Fruit fly (Drosophila melanogaster) whole organism, embryonic: Measurements from ENCODE around the gene RpS28b.

ENCODE experiments used
- B-H2 ChIP-seq: fragments of 200-800 bp; sonication (Bioruptor generic); optimal IDR thresholded peaks from 2 replicates; lab custom pipeline; 2018; ENCODE audit warnings: missing biosample characterization, mild to moderate bottlenecking, missing genetic modification characterization
- CG11093 ChIP-seq: fragments of 200-800 bp; sonication (Bioruptor generic); IDR thresholded peaks from 3 replicates; pipeline ENCODE4 v1.3.6; 2022; ENCODE audit warnings: missing biosample characterization, missing genetic modification characterization
- CG11456 ChIP-seq: fragments of 200-800 bp; sonication (Bioruptor generic); IDR thresholded peaks from 3 replicates; pipeline ENCODE4 v1.3.6; 2022; ENCODE audit warnings: missing biosample characterization, missing genetic modification characterization
- CG14710 ChIP-seq: fragments of 200-800 bp; sonication (Bioruptor generic); optimal IDR thresholded peaks from 3 replicates; lab custom pipeline; 2019; ENCODE audit warnings: missing biosample characterization, mild to moderate bottlenecking, missing genetic modification characterization, moderate library complexity
- CG16815 ChIP-seq: fragments of 200-800 bp; sonication (Bioruptor generic); optimal IDR thresholded peaks from 3 replicates; lab custom pipeline; 2017; ENCODE audit warnings: missing biosample characterization, mild to moderate bottlenecking, missing genetic modification characterization
- CG18262 ChIP-seq: fragments of 200-800 bp; optimal IDR thresholded peaks from 3 replicates; lab custom pipeline; 2019; ENCODE audit warnings: missing biosample characterization, mild to moderate bottlenecking, missing genetic modification characterization, moderate library complexity
- CG18599 ChIP-seq: fragments of 200-800 bp; sonication (Bioruptor generic); optimal IDR thresholded peaks from 3 replicates; lab custom pipeline; 2017; ENCODE audit warnings: missing biosample characterization, missing genetic modification characterization, mild to moderate bottlenecking, moderate library complexity, missing genetic modification reagents
- CG18619 ChIP-seq: fragments of 200-800 bp; sonication (Bioruptor generic); optimal IDR thresholded peaks from 3 replicates; lab custom pipeline; 2017; ENCODE audit warnings: missing biosample characterization, mild to moderate bottlenecking, missing genetic modification characterization
- CG2116 ChIP-seq: fragments of 200-800 bp; sonication (Bioruptor generic); optimal IDR thresholded peaks from 3 replicates; lab custom pipeline; 2018; ENCODE audit warnings: missing biosample characterization, mild to moderate bottlenecking, missing genetic modification characterization
- CG3163 ChIP-seq: fragments of 200-800 bp; sonication (Bioruptor generic); optimal IDR thresholded peaks from 3 replicates; lab custom pipeline; 2016; ENCODE audit warnings: missing biosample characterization, missing genetic modification characterization
- CG3281 ChIP-seq: fragments of 200-800 bp; sonication (Bioruptor generic); optimal IDR thresholded peaks from 3 replicates; lab custom pipeline; 2017; ENCODE audit warnings: missing biosample characterization, mild to moderate bottlenecking, missing genetic modification characterization
- CG5245 ChIP-seq: fragments of 200-800 bp; sonication (Bioruptor generic); optimal IDR thresholded peaks from 3 replicates; lab custom pipeline; 2016; ENCODE audit warnings: missing biosample characterization, missing genetic modification characterization
- CG6175 ChIP-seq: fragments of 200-800 bp; sonication (Bioruptor generic); IDR thresholded peaks from 3 replicates; pipeline ENCODE4 v1.3.6; 2022; ENCODE audit warnings: missing biosample characterization, missing genetic modification characterization
- CG6813 ChIP-seq: fragments of 200-800 bp; sonication (Bioruptor generic); optimal IDR thresholded peaks from 2 replicates; lab custom pipeline; 2017; ENCODE audit warnings: missing biosample characterization, missing genetic modification characterization, mild to moderate bottlenecking, moderate library complexity, missing genetic modification reagents
- CG7357 ChIP-seq: fragments of 200-800 bp; sonication (Bioruptor generic); IDR thresholded peaks from 3 replicates; pipeline ENCODE4 v1.3.6; 2022; ENCODE audit warnings: missing biosample characterization, missing genetic modification characterization
- CG8359 ChIP-seq: fragments of 200-800 bp; sonication (Bioruptor generic); optimal IDR thresholded peaks from 2 replicates; lab custom pipeline; 2017; ENCODE audit warnings: missing biosample characterization, mild to moderate bottlenecking, missing genetic modification characterization, borderline replicate concordance
- CG9727 ChIP-seq: fragments of 200-800 bp; sonication (Bioruptor generic); optimal IDR thresholded peaks from 3 replicates; lab custom pipeline; 2017; ENCODE audit warnings: missing biosample characterization, mild to moderate bottlenecking, missing genetic modification characterization
- Dbx ChIP-seq: fragments of 200-800 bp; sonication (Bioruptor generic); IDR thresholded peaks from 3 replicates; pipeline ENCODE4 v1.3.6; 2022; ENCODE audit warnings: missing biosample characterization, missing genetic modification characterization
- Dll ChIP-seq: fragments of 200-800 bp; sonication (Bioruptor generic); IDR thresholded peaks from 4 replicates; pipeline ENCODE4 v1.3.6; 2022; ENCODE audit warnings: missing biosample characterization, missing genetic modification characterization; ENCODE audit not compliant: partially characterized antibody
- Dp ChIP-seq: fragments of 200-800 bp; sonication (Bioruptor generic); optimal IDR thresholded peaks from 2 replicates; lab custom pipeline; 2018; ENCODE audit warnings: missing biosample characterization, mild to moderate bottlenecking, missing genetic modification characterization, moderate library complexity
- Eip74EF ChIP-seq, 2 experiments: fragments of 200-800 bp in 1 of 2; fragments of >200 bp in 1 of 2; sonication (Bioruptor generic) in 1 of 2; optimal IDR thresholded peaks; 2 replicates each; lab custom pipeline; 2017 to 2019; ENCODE audit warnings: missing biosample characterization in 2 of 2, missing genetic modification characterization in 2 of 2, mild to moderate bottlenecking in 1 of 2, moderate library complexity in 1 of 2
- HLH3B ChIP-seq: fragments of 200-800 bp; sonication (Bioruptor generic); IDR thresholded peaks from 2 replicates; pipeline ENCODE4 v1.3.6; 2022; ENCODE audit warnings: missing biosample characterization, missing genetic modification characterization
- PHDP ChIP-seq: fragments of 200-800 bp; sonication (Bioruptor generic); optimal IDR thresholded peaks from 3 replicates; lab custom pipeline; 2018; ENCODE audit warnings: missing biosample characterization, mild to moderate bottlenecking, missing genetic modification characterization, moderate library complexity
- Six4 ChIP-seq: fragments of 200-800 bp; sonication (Bioruptor generic); optimal IDR thresholded peaks from 2 replicates; lab custom pipeline; 2016; ENCODE audit warnings: missing biosample characterization, missing genetic modification characterization
- Usf ChIP-seq: fragments of 200-800 bp; sonication (Bioruptor generic); optimal IDR thresholded peaks from 2 replicates; lab custom pipeline; 2017; ENCODE audit warnings: missing genotype, missing biosample characterization, missing genetic modification characterization
- Xbp1 ChIP-seq: fragments of 200-800 bp; sonication (Bioruptor generic); optimal IDR thresholded peaks from 3 replicates; lab custom pipeline; 2016; ENCODE audit warnings: missing biosample characterization, mild to moderate bottlenecking, missing genetic modification characterization
- ash1 ChIP-seq: fragments of 200-800 bp; sonication (Bioruptor generic); optimal IDR thresholded peaks from 2 replicates; lab custom pipeline; 2018; ENCODE audit warnings: missing biosample characterization, mild to moderate bottlenecking, missing genetic modification characterization
- ato ChIP-seq: fragments of 200-800 bp; sonication (Bioruptor generic); IDR thresholded peaks from 2 replicates; pipeline ENCODE4 v1.3.6; 2022; ENCODE audit warnings: missing biosample characterization, missing genetic modification characterization; ENCODE audit not compliant: partially characterized antibody
- bab2 ChIP-seq: fragments of 200-800 bp; sonication (Bioruptor generic); optimal IDR thresholded peaks from 2 replicates; lab custom pipeline; 2016; ENCODE audit warnings: missing biosample characterization, missing genetic modification characterization
- bsh ChIP-seq, 2 experiments: fragments of 200-800 bp; sonication (Bioruptor generic); optimal IDR thresholded peaks; 2 replicates each; lab custom pipeline; 2017 to 2018; ENCODE audit warnings: mild to moderate bottlenecking in 2 of 2, missing biosample characterization in 2 of 2, missing genetic modification characterization in 2 of 2, moderate library complexity in 1 of 2
- croc ChIP-seq: fragments of 200-800 bp; sonication (Bioruptor generic); conservative IDR thresholded peaks from 3 replicates; pipeline ENCODE4 v1.3.6; 2022; ENCODE audit warnings: missing biosample characterization, missing genetic modification characterization
- danr ChIP-seq: fragments of 200-800 bp; sonication (Bioruptor generic); IDR thresholded peaks from 2 replicates; pipeline ENCODE4 v1.3.6; 2022; ENCODE audit warnings: missing biosample characterization, missing genetic modification characterization
- fd96Cb ChIP-seq: fragments of 200-800 bp; sonication (Bioruptor generic); optimal IDR thresholded peaks from 2 replicates; lab custom pipeline; 2018; ENCODE audit warnings: missing biosample characterization, mild to moderate bottlenecking, missing genetic modification characterization, moderate library complexity
- ftz-f1 ChIP-seq: fragments of 200-800 bp; sonication (Bioruptor generic); optimal IDR thresholded peaks from 2 replicates; lab custom pipeline; 2016; ENCODE audit warnings: missing biosample characterization, missing genetic modification characterization
- grau ChIP-seq: fragments of 200-800 bp; optimal IDR thresholded peaks from 3 replicates; lab custom pipeline; 2019; ENCODE audit warnings: missing biosample characterization, mild to moderate bottlenecking, missing genetic modification characterization, moderate library complexity
- her ChIP-seq: fragments of 200-800 bp; sonication (Bioruptor generic); optimal IDR thresholded peaks from 2 replicates; lab custom pipeline; 2016; ENCODE audit warnings: missing biosample characterization, missing genetic modification characterization
- lilli ChIP-seq: fragments of 200-800 bp; sonication (Bioruptor generic); optimal IDR thresholded peaks from 3 replicates; lab custom pipeline; 2016; ENCODE audit warnings: missing biosample characterization, missing genetic modification characterization
- pnt ChIP-seq: fragments of 200-800 bp; sonication (Bioruptor generic); optimal IDR thresholded peaks from 3 replicates; lab custom pipeline; 2016; ENCODE audit warnings: missing biosample characterization, missing genetic modification characterization
- psq ChIP-seq: fragments of 200-800 bp; sonication (Bioruptor generic); optimal IDR thresholded peaks from 2 replicates; lab custom pipeline; 2017; ENCODE audit warnings: missing biosample characterization, missing genetic modification characterization
- run ChIP-seq: fragments of 200-800 bp; sonication (Bioruptor generic); optimal IDR thresholded peaks from 3 replicates; lab custom pipeline; 2018; ENCODE audit warnings: missing biosample characterization, mild to moderate bottlenecking, missing genetic modification characterization
- salm ChIP-seq: fragments of 200-800 bp; sonication (Bioruptor generic); optimal IDR thresholded peaks from 2 replicates; lab custom pipeline; 2018; ENCODE audit warnings: missing biosample characterization, mild to moderate bottlenecking, missing genetic modification characterization
- sens-2 ChIP-seq: fragments of 200-800 bp; sonication (Bioruptor generic); IDR thresholded peaks from 2 replicates; pipeline ENCODE4 v1.3.6; 2022; ENCODE audit warnings: missing biosample characterization, missing genetic modification characterization
- sima ChIP-seq: fragments of 200-800 bp; sonication (Bioruptor generic); optimal IDR thresholded peaks from 2 replicates; lab custom pipeline; 2016; ENCODE audit warnings: missing biosample characterization, missing genetic modification characterization
- sna ChIP-seq: fragments of 200-800 bp; sonication (Bioruptor generic); IDR thresholded peaks from 2 replicates; pipeline ENCODE4 v1.3.6; 2022; ENCODE audit warnings: missing biosample characterization, missing genetic modification characterization; ENCODE audit not compliant: partially characterized antibody
- sob ChIP-seq: fragments of 200-800 bp; sonication (Bioruptor generic); IDR thresholded peaks from 2 replicates; pipeline ENCODE4 v1.3.6; 2022; ENCODE audit warnings: missing biosample characterization, missing genetic modification characterization
- tin ChIP-seq: fragments of 200-800 bp; sonication (Bioruptor generic); optimal IDR thresholded peaks from 3 replicates; lab custom pipeline; 2016; ENCODE audit warnings: missing biosample characterization, missing genetic modification characterization
- tio ChIP-seq: fragments of 200-800 bp; sonication (Bioruptor generic); optimal IDR thresholded peaks from 2 replicates; lab custom pipeline; 2017; ENCODE audit warnings: missing biosample characterization, missing genetic modification characterization, inconsistent platforms
- ttk ChIP-seq: fragments of 200-800 bp; sonication (Bioruptor generic); IDR thresholded peaks from 2 replicates; pipeline ENCODE4 v2.1.2; 2022; ENCODE audit warnings: missing biosample characterization, missing genetic modification characterization
- z ChIP-seq: fragments of 200-800 bp; sonication (Bioruptor generic); IDR thresholded peaks from 3 replicates; pipeline ENCODE4 v1.3.6; 2022; ENCODE audit warnings: missing biosample characterization, missing genetic modification characterization

The RpS28b gene

DNA sequence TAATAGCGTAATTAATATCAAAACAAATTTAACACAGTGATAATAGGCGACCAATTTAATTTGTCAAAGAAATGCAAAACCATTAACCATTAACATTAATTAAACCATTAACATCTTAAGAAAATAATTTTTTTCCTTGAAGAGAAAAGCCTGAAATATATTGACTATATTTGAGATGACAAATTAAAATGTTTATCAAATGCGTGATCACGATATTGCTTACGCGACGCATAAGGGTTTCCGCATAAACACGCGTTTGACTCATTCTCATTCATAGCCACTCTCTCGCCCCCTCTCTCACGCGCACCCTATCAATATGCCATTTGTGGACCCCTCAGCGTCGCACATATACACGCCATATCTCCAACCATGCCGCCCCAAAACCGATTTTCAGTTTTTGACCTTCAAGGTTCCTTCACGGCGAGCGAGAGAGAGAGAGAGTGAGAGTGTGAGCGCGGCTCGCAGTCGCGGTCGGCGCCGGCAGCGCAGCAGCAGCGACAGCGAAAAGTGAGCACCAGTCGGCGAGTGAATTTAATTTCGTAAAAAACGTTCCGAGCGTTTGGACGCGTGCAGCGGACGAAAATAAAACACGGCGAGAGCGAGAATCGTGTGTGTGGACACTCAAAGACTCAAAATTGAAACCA is 31.1 kb downstream of the RpS28b start, which contains the start of gene Hex-A (continued):
- peak; percentile 99 for TF ChIP-seq PHDP (tag; lab: Kevin White, UChicago)
- peak; percentile 97 for TF ChIP-seq run
- TF ChIP-seq CG18599 (GFP tag; lab: Kevin White, UChicago), result peak; percentile 98
- peak; percentile 98 for TF ChIP-seq CG9727 (GFP tag; lab: Kevin White, UChicago)
- peak; percentile 95 for TF ChIP-seq z (GFP tag; lab: Robert Waterston, UW)
- TF ChIP-seq Six4 (GFP tag; lab: Kevin White, UChicago), result peak; percentile 87
- TF ChIP-seq CG18262 (tag; lab: Kevin White, UChicago), result peak; percentile 98
- TF ChIP-seq salm (tag; lab: Kevin White, UChicago), result peak; percentile 96
- TF ChIP-seq fd96Cb (tag; lab: Kevin White, UChicago), result peak; percentile 94
- peak; percentile 95 for TF ChIP-seq CG6813 (GFP tag; lab: Kevin White, UChicago)
- TF ChIP-seq CG5245 (GFP tag; lab: Kevin White, UChicago), result peak; percentile 78
- peak; percentile 97 for TF ChIP-seq CG18619 (GFP tag; lab: Kevin White, UChicago)
- TF ChIP-seq sob (GFP tag; lab: Robert Waterston, UW), result peak; percentile 91
- peak; percentile 89 for TF ChIP-seq her (GFP tag; lab: Kevin White, UChicago)
- TF ChIP-seq CG2116 (GFP tag; lab: Kevin White, UChicago), result peak; percentile 75
- TF ChIP-seq tin (GFP tag; lab: Kevin White, UChicago), result peak; percentile 92
- TF ChIP-seq lilli (GFP tag; lab: Kevin White, UChicago), result peak; percentile 96
- peak; percentile 85 for TF ChIP-seq tio (GFP tag; lab: Kevin White, UChicago)
- peak; percentile 80 for TF ChIP-seq CG16815 (GFP tag; lab: Kevin White, UChicago)
- peak; percentile 80 for TF ChIP-seq croc (GFP tag; lab: Robert Waterston, UW)
- peak; percentile 98 for TF ChIP-seq B-H2 (GFP tag; lab: Kevin White, UChicago)
- peak; percentile 76 for TF ChIP-seq CG3163 (GFP tag; lab: Kevin White, UChicago)
- peak; percentile 82 for TF ChIP-seq pnt (GFP tag; lab: Kevin White, UChicago)
- peak; percentile 16 for TF ChIP-seq Dp (GFP tag; lab: Kevin White, UChicago)
- peak; percentile 91 for TF ChIP-seq HLH3B (GFP tag; lab: Robert Waterston, UW)
- TF ChIP-seq sna, result peak; percentile 47
- TF ChIP-seq CG6175 (GFP tag; lab: Robert Waterston, UW), result peak; percentile 83; the same call in 2 of the 3 replicates
- peak in 1 of 2 experiments; percentile 99 for TF ChIP-seq Eip74EF (GFP tag; optimal IDR thresholded peaks at IDR 0.05; lab: Kevin White, UChicago)
- peak; percentile 91 for TF ChIP-seq sima (GFP tag; lab: Kevin White, UChicago)
- TF ChIP-seq CG14710, result peak; percentile 96
- peak; percentile 92 for TF ChIP-seq Xbp1
- peak; percentile 92 for TF ChIP-seq Dbx (GFP tag; lab: Robert Waterston, UW)
- peak; percentile 75 for TF ChIP-seq sens-2 (GFP tag; lab: Robert Waterston, UW)
- TF ChIP-seq CG3281, result peak; percentile 98
- peak; percentile 98 for TF ChIP-seq grau
- peak; percentile 85 for TF ChIP-seq CG7357
- TF ChIP-seq CG11456, result peak; percentile 89
- peak; percentile 99 for TF ChIP-seq ftz-f1 (GFP tag; lab: Kevin White, UChicago)
- TF ChIP-seq ash1 (GFP tag; lab: Kevin White, UChicago), result peak; percentile 64
- TF ChIP-seq ttk (GFP tag; lab: Robert Waterston, UW), result peak; percentile 82
- TF ChIP-seq CG8359, result peak; percentile 87
- TF ChIP-seq psq (GFP tag; lab: Kevin White, UChicago), result peak; percentile 83
- peak; percentile 64 for TF ChIP-seq CG11093 (GFP tag; lab: Robert Waterston, UW)
- TF ChIP-seq Dll (GFP tag; lab: Robert Waterston, UW), result no peak
- peak; percentile 95 for TF ChIP-seq bab2 (GFP tag; lab: Kevin White, UChicago)
- TF ChIP-seq ato, result no peak
- peak; percentile 91 for TF ChIP-seq Usf
- TF ChIP-seq bsh (GFP tag; optimal IDR thresholded peaks at IDR 0.05; lab: Kevin White, UChicago), result peak; percentile 95 to 97
- peak; percentile 84 for TF ChIP-seq danr (GFP tag; lab: Robert Waterston, UW)
